Fruit fly (Drosophila melanogaster): Measurements from ENCODE around the gene Nrt.
A peak's percentile ranks its signal among the peaks of the same experiment; 100 is the strongest.

Nrt gene

DNA sequence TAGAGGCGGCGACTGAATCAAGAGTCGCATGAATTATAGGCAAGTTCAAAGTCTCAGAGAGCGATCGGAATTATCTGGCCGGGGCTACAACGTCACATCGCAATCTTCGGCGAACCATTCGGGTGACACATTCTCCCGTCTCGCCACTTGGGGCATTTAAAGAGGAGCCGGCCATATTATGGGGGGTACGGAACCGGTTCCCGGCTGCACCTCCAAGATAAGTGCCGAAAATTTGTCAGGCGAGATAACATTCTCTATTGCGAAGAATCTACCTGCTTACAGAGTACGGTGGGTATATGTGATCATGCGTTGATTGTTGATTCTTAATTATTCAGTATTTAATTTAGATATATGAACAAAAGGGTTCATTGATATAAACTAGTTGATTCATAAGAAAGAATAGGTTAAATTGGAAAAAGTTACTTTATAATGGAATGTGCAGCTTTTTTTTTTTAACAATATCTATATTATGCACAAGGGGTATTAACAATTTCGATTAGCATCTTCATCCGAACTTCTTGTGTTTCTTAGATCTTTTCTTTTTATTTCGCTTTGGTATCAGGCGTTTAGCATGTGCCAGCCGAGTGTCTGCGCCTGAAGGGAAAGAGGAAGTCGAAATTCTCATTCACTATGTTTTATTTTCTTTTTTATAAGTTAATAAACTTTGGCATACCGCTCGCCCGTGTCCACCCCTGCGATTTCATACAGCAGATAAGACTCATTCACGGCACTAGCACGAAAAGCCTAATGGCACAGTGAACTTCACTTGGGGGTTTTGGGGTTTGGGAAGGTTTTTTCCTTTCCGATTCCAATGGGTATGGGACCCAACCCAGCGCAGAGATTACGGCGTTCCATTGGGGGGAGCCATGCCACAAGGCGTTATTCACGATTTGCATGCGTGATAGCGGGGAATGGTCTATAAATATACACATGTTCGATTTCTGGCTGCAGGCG lies 35.9 kb downstream of the Nrt start (continued):
- TF ChIP-seq NfI (GFP tag; optimal IDR thresholded peaks at IDR 0.05) (peak; percentile 11), trh (GFP tag; optimal IDR thresholded peaks at IDR 0.05) (no peak), CG6854 (GFP tag; optimal IDR thresholded peaks at IDR 0.05) (no peak), CG4730 (GFP tag; IDR thresholded peaks at IDR 0.05) (peak; percentile 32; the same call in 1 of the 2 replicates), CG4707 (GFP tag; optimal IDR thresholded peaks at IDR 0.05) (no peak), CG14860 (GFP tag; IDR thresholded peaks at IDR 0.05; ENCODE audit: partially characterized antibody) (no peak), CG10267 (tag; optimal IDR thresholded peaks at IDR 0.05) (peak; percentile 67), nerfin-1 (tag; optimal IDR thresholded peaks at IDR 0.05) (no peak), Xbp1 (GFP tag; optimal IDR thresholded peaks at IDR 0.05) (peak; percentile 66), B-H1 (GFP tag; IDR thresholded peaks at IDR 0.05) (no peak), Ssrp (tag; optimal IDR thresholded peaks at IDR 0.05) (peak; percentile 58), CG10321 (GFP tag; IDR thresholded peaks at IDR 0.05) (no peak), Fer1 (GFP tag; optimal IDR thresholded peaks at IDR 0.05) (peak; percentile 40), CG3281 (GFP tag; optimal IDR thresholded peaks at IDR 0.05) (peak; percentile 52), stc (GFP tag; IDR thresholded peaks at IDR 0.05) (peak; percentile 26; the same call in 1 of the 2 replicates), Dref (GFP tag; IDR thresholded peaks at IDR 0.05) (no peak), bab2 (GFP tag; optimal IDR thresholded peaks at IDR 0.05) (peak; percentile 47), pnt (GFP tag; optimal IDR thresholded peaks at IDR 0.05) (no peak), Drgx (GFP tag; IDR thresholded peaks at IDR 0.05) (no peak), CG15269 (tag; optimal IDR thresholded peaks at IDR 0.05) (peak; percentile 25), phol (tag; optimal IDR thresholded peaks at IDR 0.05) (peak; percentile 70), CG5953 (GFP tag; IDR thresholded peaks at IDR 0.05) (no peak), maf-S (GFP tag; optimal IDR thresholded peaks at IDR 0.05) (no peak), unpg (GFP tag; optimal IDR thresholded peaks at IDR 0.05) (peak; percentile 49), klu (GFP tag; IDR thresholded peaks at IDR 0.05) (no peak), CG1603 (tag; optimal IDR thresholded peaks at IDR 0.05) (no peak), Atf-2 (GFP tag; optimal IDR thresholded peaks at IDR 0.05) (peak; percentile 20), CG16863 (GFP tag; optimal IDR thresholded peaks at IDR 0.05) (peak; percentile 17), wdn (GFP tag; IDR thresholded peaks at IDR 0.05) (no peak; the same call in 1 of the 2 replicates), CG1529 (GFP tag; optimal IDR thresholded peaks at IDR 0.05) (peak; percentile 14), CG8765 (GFP tag; IDR thresholded peaks at IDR 0.05) (no peak), CG32772 (GFP tag; IDR thresholded peaks at IDR 0.05) (0 out of 2 replicates have a peak, but pooled peaks have one; percentile 26), CG7556 (GFP tag; optimal IDR thresholded peaks at IDR 0.05) (peak; percentile 61), CG15696 (tag; optimal IDR thresholded peaks at IDR 0.05) (peak; percentile 20), D (optimal IDR thresholded peaks at IDR 0.05) (no peak), D (GFP tag; optimal IDR thresholded peaks at IDR 0.05) (peak; percentile 71), dan (GFP tag; IDR thresholded peaks at IDR 0.05) (no peak), Max (GFP tag; optimal IDR thresholded peaks at IDR 0.05) (peak; percentile 56), gsb-n (tag; optimal IDR thresholded peaks at IDR 0.05) (peak; percentile 33), CG11504 (tag; optimal IDR thresholded peaks at IDR 0.05) (peak; percentile 70), Doc3 (GFP tag; IDR thresholded peaks at IDR 0.05; ENCODE audit: partially characterized antibody) (no peak), kah (GFP tag; optimal IDR thresholded peaks at IDR 0.05) (no peak), ara (GFP tag; IDR thresholded peaks at IDR 0.05) (no peak), CG17385 (GFP tag; optimal IDR thresholded peaks at IDR 0.05) (peak; percentile 29), CG1832 (GFP tag; optimal IDR thresholded peaks at IDR 0.05) (no peak), CG7963 (GFP tag; IDR thresholded peaks at IDR 0.05; ENCODE audit: partially characterized antibody) (no peak), H15 (GFP tag; IDR thresholded peaks at IDR 0.05) (no peak), vfl (GFP tag; optimal IDR thresholded peaks at IDR 0.05) (no peak), pita (GFP tag; optimal IDR thresholded peaks at IDR 0.05) (no peak)

Measured in whole organism, embryonic.